Worm (Caenorhabditis elegans): ENCODE results near the gene kin-15.

ce11 chrII:9431119-9431518 lies 2.4 kb downstream of the kin-15 start:
- no peak for TF ChIP-seq ztf-11 (tag; optimal IDR thresholded peaks at IDR 0.05)
- TF ChIP-seq skn-1 (tag; optimal IDR thresholded peaks at IDR 0.05), result no peak
- no peak for TF ChIP-seq jun-1 (tag; optimal IDR thresholded peaks at IDR 0.05)
- no peak for TF ChIP-seq nhr-76 (tag; optimal IDR thresholded peaks at IDR 0.05)
- no peak for TF ChIP-seq aly-2 (tag; optimal IDR thresholded peaks at IDR 0.05)
- no peak for TF ChIP-seq nhr-90 (tag; optimal IDR thresholded peaks at IDR 0.05; ENCODE audit: poor library complexity)
- TF ChIP-seq nhr-77 (tag; optimal IDR thresholded peaks at IDR 0.05), result no peak
- TF ChIP-seq mef-2 (tag; optimal IDR thresholded peaks at IDR 0.05), result no peak
- no peak for TF ChIP-seq pqm-1 (tag; optimal IDR thresholded peaks at IDR 0.05)
- peak; percentile 33 for TF ChIP-seq fkh-10 (GFP tag; optimal IDR thresholded peaks at IDR 0.05)
- no peak for TF ChIP-seq elt-2 (tag; optimal IDR thresholded peaks at IDR 0.05)
- no peak for TF ChIP-seq ces-1 (GFP tag; optimal IDR thresholded peaks at IDR 0.05)
- no peak for TF ChIP-seq nhr-28 (tag; optimal IDR thresholded peaks at IDR 0.05)
- TF ChIP-seq nhr-11 (tag; optimal IDR thresholded peaks at IDR 0.05), result no peak

Measured in whole organism, L1 larva.